Worm (Caenorhabditis elegans) whole organism, dauer: ENCODE data around the gene F52D10.2.

Experiments used
- unc-62 ChIP-seq: sonication (generic microtip); optimal IDR thresholded peaks from 2 replicates; lab custom pipeline; 2017; ENCODE audit warnings: missing biosample characterization, missing genetic modification reagents, missing genetic modification characterization

F52D10.2 gene

DNA sequence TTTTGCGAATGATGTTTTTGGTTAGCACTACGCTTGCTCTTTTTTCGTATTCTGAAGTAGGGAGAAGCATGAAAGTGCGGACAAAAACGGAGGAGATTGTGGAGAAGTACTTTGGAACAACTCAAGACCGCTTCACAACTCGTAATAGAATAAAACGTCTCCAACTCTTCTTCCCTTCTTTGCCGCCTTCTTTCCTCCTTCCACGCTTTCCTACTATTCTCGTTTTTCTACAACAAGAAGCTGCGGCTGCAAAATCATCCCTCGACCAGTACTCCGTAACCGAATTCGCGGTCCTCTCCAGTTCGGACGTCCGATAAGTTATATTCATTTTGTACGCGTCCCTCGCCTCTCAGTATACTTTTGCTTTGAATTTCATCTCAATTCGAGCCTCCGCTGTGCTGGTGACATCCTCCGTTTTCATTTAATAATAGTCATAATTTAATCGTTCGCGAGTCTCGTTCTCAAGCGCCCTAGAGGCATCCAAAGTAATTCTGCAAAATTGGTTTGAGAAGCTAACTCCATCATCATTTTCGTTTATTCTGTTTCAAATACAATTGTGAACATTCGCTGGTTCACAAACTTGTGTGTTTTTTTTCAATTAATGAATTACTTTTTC lies 21.7 kb downstream of the F52D10.2 start:
- no peak for TF ChIP-seq unc-62 (GFP tag; lab: Kevin White, UChicago)

DNA sequence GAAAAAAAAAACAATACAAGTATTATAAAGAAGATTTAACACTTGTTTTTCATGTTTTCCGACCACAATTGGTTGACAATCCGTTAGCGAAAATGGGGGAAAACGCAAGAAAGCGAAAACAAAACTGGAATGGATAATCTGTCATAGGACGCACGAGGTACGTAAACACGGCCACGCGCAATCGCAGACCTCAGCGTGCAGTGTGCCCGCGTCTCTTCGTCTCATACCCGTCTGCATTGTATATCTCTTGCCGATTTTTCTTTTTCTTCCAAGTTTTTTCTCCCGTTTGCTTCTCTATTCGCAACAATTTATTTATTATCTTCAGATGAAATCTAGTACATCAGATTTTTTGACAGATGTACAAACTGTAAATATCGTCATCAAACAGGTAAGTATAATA lies 27.9 kb downstream of the F52D10.2 start, which contains the start of gene trpp-9:
Gene trpp-9, plus strand, starts transcription at position 261 of the 400 bp plus-strand sequence.
- TF ChIP-seq unc-62 (GFP tag; lab: Kevin White, UChicago), result no peak

- TF ChIP-seq unc-62 (GFP tag; lab: Kevin White, UChicago), result no peak
These were observed 30.9 kb downstream of the F52D10.2 start, which contains the start of gene lev-8 for ce11 chrX:11560615-11561014. Gene lev-8, plus strand, starts transcription at chrX:11560915.

DNA sequence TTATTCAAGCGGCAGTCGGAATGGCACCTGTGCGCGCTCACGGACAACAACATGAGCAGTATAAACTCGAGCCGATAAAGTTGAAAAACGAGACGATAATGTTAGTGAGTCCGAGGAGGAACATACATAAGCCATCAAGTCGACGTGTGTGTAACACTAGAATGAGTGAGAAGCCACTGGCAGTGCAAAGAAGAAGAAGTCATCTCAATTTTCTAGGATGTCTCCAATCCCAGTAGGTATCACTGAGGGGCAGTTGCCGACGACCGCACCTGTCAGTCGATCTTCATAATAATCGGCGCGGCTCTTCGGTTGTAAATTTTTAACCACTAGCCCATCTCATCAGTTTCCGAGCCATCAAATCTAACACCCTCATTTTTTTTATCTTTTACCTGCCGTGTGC lies 31.4 kb downstream of the F52D10.2 start:
- no peak for TF ChIP-seq unc-62 (GFP tag; lab: Kevin White, UChicago)

DNA sequence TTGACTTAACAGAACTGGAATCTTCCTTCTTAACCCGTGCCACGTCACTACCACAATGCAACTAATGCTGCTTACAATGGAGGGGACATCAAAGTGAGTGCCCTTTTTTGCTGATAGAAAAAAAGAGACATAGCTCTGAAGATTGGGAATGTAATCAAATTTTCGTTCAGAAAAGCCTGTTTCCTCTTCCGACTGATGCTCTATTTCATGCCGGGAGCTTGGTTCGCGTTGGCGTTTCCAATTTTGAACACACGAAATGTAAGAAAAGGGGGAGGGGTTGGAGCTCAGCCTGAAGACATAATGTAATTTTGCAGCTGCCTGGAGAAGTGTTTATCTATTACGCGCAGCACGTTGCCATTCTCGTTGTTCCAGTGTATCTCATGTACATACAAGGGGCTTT lies 33.4 kb downstream of the F52D10.2 start:
- TF ChIP-seq unc-62 (GFP tag; lab: Kevin White, UChicago), result no peak

ce11 chrX:11556194-11556739 lies 35.3 kb downstream of the F52D10.2 start, which contains the start of gene C35C5.10:
Gene C35C5.10, plus strand, starts transcription at chrX:11556244.
- no peak for TF ChIP-seq unc-62 (GFP tag; lab: Kevin White, UChicago)

- no peak for TF ChIP-seq unc-62 (GFP tag; lab: Kevin White, UChicago)
These were observed 35.9 kb downstream of the F52D10.2 start for ce11 chrX:11555527-11556137.

ce11 chrX:11555046-11555445 lies 36.5 kb downstream of the F52D10.2 start:
- TF ChIP-seq unc-62 (GFP tag; lab: Kevin White, UChicago), result no peak

DNA sequence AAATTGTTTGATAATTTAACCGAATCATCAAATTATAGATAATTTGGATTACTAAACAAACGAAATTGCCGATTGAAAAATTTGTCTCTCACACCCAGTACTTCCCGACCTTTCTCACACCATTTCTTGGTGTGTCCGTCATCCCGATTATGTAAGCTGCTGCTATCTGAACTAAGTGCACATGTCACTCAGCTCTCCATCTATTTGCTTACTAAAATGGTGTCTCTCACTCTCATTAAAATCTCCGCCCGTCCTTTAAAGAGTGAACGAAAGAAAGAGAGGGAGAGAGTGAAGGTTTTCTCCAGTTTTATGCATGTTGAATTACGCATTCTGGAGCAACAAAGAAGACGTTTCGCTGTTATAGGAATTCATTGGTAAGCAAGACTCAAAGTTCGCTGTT lies 37.0 kb downstream of the F52D10.2 start:
- TF ChIP-seq unc-62 (GFP tag; lab: Kevin White, UChicago), result no peak

ce11 chrX:11552879-11553278 lies 38.6 kb downstream of the F52D10.2 start:
- no peak for TF ChIP-seq unc-62 (GFP tag; lab: Kevin White, UChicago)

- TF ChIP-seq unc-62 (GFP tag; lab: Kevin White, UChicago), result no peak
These were observed 39.7 kb downstream of the F52D10.2 start for ce11 chrX:11551808-11552207.

DNA sequence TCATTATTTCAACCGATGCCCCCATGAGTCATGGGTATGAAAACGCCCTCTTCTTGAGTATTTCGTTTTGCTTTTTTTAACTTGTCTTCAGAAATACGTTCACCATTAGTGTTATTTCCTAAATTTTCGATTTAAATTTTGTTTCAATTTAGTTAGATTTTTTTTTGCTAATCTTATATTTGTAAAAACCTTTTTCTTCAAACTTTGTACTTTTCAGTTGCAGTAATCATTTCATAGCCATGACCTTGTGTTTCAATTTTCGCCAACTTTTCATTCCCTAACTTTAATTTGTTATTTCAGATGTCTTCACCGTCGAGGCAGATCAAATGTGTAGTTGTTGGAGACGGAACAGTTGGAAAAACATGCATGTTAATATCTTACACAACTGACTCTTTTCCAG lies 43.2 kb downstream of the F52D10.2 start, which contains the start of gene mig-2:
Gene mig-2, plus strand, starts transcription at position 301 of the 400 bp plus-strand sequence.
- no peak for TF ChIP-seq unc-62 (GFP tag; lab: Kevin White, UChicago)

- TF ChIP-seq unc-62 (GFP tag; lab: Kevin White, UChicago), result no peak
These were observed 44.0 kb downstream of the F52D10.2 start for ce11 chrX:11547442-11548023.

DNA sequence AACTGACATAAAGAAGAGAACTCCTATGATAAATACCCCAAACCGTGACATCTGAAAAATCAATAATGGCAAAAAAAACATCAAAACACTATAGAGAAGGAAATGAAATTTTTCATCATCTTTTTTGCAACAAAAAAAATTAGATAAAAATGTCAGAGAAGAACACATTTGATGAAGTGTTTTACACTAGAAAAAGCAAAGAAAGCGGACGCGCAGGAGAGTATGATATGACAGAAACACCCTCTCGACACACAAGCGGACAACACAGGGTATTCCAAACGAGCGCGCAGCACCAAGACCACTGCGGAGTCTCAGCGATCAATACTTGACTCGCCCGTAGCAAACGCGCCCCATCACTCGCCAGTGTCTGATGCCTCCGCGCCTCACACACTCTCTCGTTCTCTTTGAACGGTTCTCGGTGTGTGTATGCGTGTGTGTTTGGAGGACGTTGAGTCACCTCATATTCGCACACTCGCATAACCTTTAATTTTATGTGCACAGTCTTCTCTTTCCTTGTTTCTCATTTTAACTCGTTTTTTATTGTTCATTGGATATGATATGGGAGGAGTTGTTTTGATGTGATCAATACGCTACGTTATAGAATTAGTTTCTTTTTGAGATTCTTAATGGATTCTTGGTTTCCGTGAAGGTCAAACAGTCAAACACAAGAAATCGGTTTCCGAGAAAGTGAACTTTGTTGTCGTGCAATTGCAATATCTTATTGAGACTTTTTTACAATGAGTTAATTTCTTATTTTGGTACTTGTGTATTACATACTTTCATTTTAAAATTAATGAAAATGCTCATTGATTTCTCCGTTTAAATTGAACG lies 44.9 kb downstream of the F52D10.2 start, which contains the start of gene selt-1.1:
Gene selt-1.1, minus strand, starts transcription at position 51 of the 831 bp plus-strand sequence.
- no peak for TF ChIP-seq unc-62 (GFP tag; lab: Kevin White, UChicago)

DNA sequence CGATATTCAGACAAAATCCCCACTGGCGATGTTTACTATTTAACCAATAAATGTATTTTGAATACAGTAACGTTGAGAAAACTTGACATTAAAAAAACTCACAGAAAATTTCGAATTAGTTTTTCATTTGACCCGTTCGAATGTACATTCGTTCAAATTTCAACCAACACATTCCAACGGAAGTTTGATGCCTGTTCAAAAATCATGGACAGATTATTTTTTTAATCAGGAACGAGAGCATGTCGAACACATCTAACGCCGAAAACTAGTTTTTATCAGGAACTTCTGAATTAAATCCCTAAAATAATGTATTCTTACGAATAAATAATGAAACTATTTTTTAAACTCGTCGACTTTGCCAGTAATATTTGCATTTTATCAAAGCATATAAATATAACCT lies 49.8 kb downstream of the F52D10.2 start:
- TF ChIP-seq unc-62 (GFP tag; lab: Kevin White, UChicago), result no peak
